Fruit fly (Drosophila melanogaster) whole organism, embryonic: ENCODE measurements around the gene Ir31a.

Experiments used
- Bgb ChIP-seq: fragments of 200-800 bp; sonication (Bioruptor generic); IDR thresholded peaks from 2 replicates; pipeline ENCODE4 v1.3.6; 2022; ENCODE audit warnings: missing biosample characterization, missing genetic modification characterization; ENCODE audit not compliant: partially characterized antibody
- Blimp-1 ChIP-seq: fragments of 200-800 bp; sonication (Bioruptor generic); optimal IDR thresholded peaks from 3 replicates; lab custom pipeline; 2018; ENCODE audit warnings: missing biosample characterization, missing genetic modification characterization, mild to moderate bottlenecking, moderate library complexity, missing genetic modification reagents
- CG10209 ChIP-seq: fragments of 200-800 bp; sonication (Bioruptor generic); optimal IDR thresholded peaks from 3 replicates; lab custom pipeline; 2017; ENCODE audit warnings: missing biosample characterization, mild to moderate bottlenecking, missing genetic modification characterization, missing genetic modification reagents
- CG11504 ChIP-seq: fragments of 200-800 bp; sonication (Bioruptor generic); optimal IDR thresholded peaks from 3 replicates; lab custom pipeline; 2019; ENCODE audit warnings: missing biosample characterization, mild to moderate bottlenecking, missing genetic modification characterization, moderate library complexity
- CG12391 ChIP-seq: fragments of 200-800 bp; sonication (Bioruptor generic); optimal IDR thresholded peaks from 3 replicates; lab custom pipeline; 2018; ENCODE audit warnings: missing biosample characterization, mild to moderate bottlenecking, missing genetic modification characterization, moderate library complexity
- CG13424 ChIP-seq: fragments of 200-800 bp; sonication (Bioruptor generic); optimal IDR thresholded peaks from 2 replicates; lab custom pipeline; 2019; ENCODE audit warnings: missing biosample characterization, mild to moderate bottlenecking, missing genetic modification characterization, moderate library complexity
- CG16815 ChIP-seq: fragments of 200-800 bp; sonication (Bioruptor generic); optimal IDR thresholded peaks from 3 replicates; lab custom pipeline; 2017; ENCODE audit warnings: missing biosample characterization, mild to moderate bottlenecking, missing genetic modification characterization
- CG17359 ChIP-seq: fragments of 200-800 bp; sonication (Bioruptor generic); optimal IDR thresholded peaks from 3 replicates; lab custom pipeline; 2018; ENCODE audit warnings: missing biosample characterization, mild to moderate bottlenecking, missing genetic modification characterization, moderate library complexity
- CG30403 ChIP-seq: fragments of 200-800 bp; sonication (Bioruptor generic); optimal IDR thresholded peaks from 3 replicates; lab custom pipeline; 2016; ENCODE audit warnings: missing biosample characterization, missing genetic modification characterization
- CG31365 ChIP-seq: fragments of 200-800 bp; sonication (Bioruptor generic); optimal IDR thresholded peaks from 2 replicates; lab custom pipeline; 2018; ENCODE audit warnings: missing biosample characterization, mild to moderate bottlenecking, missing genetic modification characterization
- CG34224 ChIP-seq: fragments of 200-800 bp; sonication (Bioruptor generic); IDR thresholded peaks from 3 replicates; pipeline ENCODE4 v1.3.6; 2022; ENCODE audit warnings: missing biosample characterization, missing genetic modification characterization; ENCODE audit not compliant: partially characterized antibody
- CG4404 ChIP-seq: fragments of 200-800 bp; sonication (Bioruptor generic); IDR thresholded peaks from 2 replicates; pipeline ENCODE4 v1.3.6; 2022; ENCODE audit warnings: missing biosample characterization, missing genetic modification characterization
- CG6683 ChIP-seq: fragments of 200-800 bp; sonication (Bioruptor generic); optimal IDR thresholded peaks from 2 replicates; lab custom pipeline; 2017; ENCODE audit warnings: missing biosample characterization, mild to moderate bottlenecking, missing genetic modification characterization, missing genetic modification reagents
- CG7271 ChIP-seq: fragments of 200-800 bp; sonication (Bioruptor generic); optimal IDR thresholded peaks from 2 replicates; lab custom pipeline; 2018; ENCODE audit warnings: missing biosample characterization, mild to moderate bottlenecking, missing genetic modification characterization, moderate library complexity
- CG7987 ChIP-seq: fragments of 200-800 bp; sonication (Bioruptor generic); optimal IDR thresholded peaks from 2 replicates; lab custom pipeline; 2018; ENCODE audit warnings: missing biosample characterization, mild to moderate bottlenecking, missing genetic modification characterization, moderate library complexity
- CG8765 ChIP-seq: fragments of 200-800 bp; sonication (Bioruptor generic); IDR thresholded peaks from 2 replicates; pipeline ENCODE4 v1.3.6; 2022; ENCODE audit warnings: missing biosample characterization, missing genetic modification characterization
- Chrac-16 ChIP-seq: fragments of 200-800 bp; sonication (Bioruptor generic); optimal IDR thresholded peaks from 3 replicates; lab custom pipeline; 2016; ENCODE audit warnings: missing biosample characterization, missing genetic modification characterization
- Dll ChIP-seq: fragments of 200-800 bp; sonication (Bioruptor generic); IDR thresholded peaks from 4 replicates; pipeline ENCODE4 v1.3.6; 2022; ENCODE audit warnings: missing biosample characterization, missing genetic modification characterization; ENCODE audit not compliant: partially characterized antibody
- Drgx ChIP-seq: fragments of 200-800 bp; sonication (Bioruptor generic); IDR thresholded peaks from 2 replicates; pipeline ENCODE4 v1.3.6; 2022; ENCODE audit warnings: missing biosample characterization, missing genetic modification characterization
- E2f2 ChIP-seq: fragments of 200-800 bp; sonication (Bioruptor generic); IDR thresholded peaks from 2 replicates; pipeline ENCODE4 v1.3.6; 2022; ENCODE audit warnings: missing biosample characterization, missing genetic modification characterization
- GATAe ChIP-seq: fragments of 200-800 bp; sonication (Bioruptor generic); conservative IDR thresholded peaks from 2 replicates; pipeline ENCODE4 v1.3.6; 2022; ENCODE audit warnings: missing biosample characterization, missing genetic modification characterization
- H2.0 ChIP-seq: fragments of 200-800 bp; sonication (Bioruptor generic); IDR thresholded peaks from 2 replicates; pipeline ENCODE4 v1.3.6; 2022; ENCODE audit warnings: missing biosample characterization, missing genetic modification characterization
- Hey ChIP-seq: fragments of 200-800 bp; sonication (Bioruptor generic); optimal IDR thresholded peaks from 3 replicates; lab custom pipeline; 2018; ENCODE audit warnings: missing biosample characterization, mild to moderate bottlenecking, missing genetic modification characterization
- Kr ChIP-seq: fragments of 200-800 bp; sonication (Bioruptor generic); optimal IDR thresholded peaks from 2 replicates; lab custom pipeline; 2017; ENCODE audit warnings: missing biosample characterization, mild to moderate bottlenecking, missing genetic modification characterization
- Mad ChIP-seq: fragments of 200-800 bp; sonication (Bioruptor generic); optimal IDR thresholded peaks from 2 replicates; lab custom pipeline; 2016; ENCODE audit warnings: missing biosample characterization, missing genetic modification characterization
- Nf-YA ChIP-seq: fragments of 200-800 bp; sonication (Bioruptor generic); IDR thresholded peaks from 2 replicates; pipeline ENCODE4 v1.3.6; 2022; ENCODE audit warnings: missing biosample characterization, missing genetic modification characterization
- Nf-YB ChIP-seq: fragments of 200-800 bp; sonication (Bioruptor generic); optimal IDR thresholded peaks from 3 replicates; lab custom pipeline; 2019; ENCODE audit warnings: missing biosample characterization, mild to moderate bottlenecking, missing genetic modification characterization, moderate library complexity
- Oaz ChIP-seq: fragments of 200-800 bp; sonication (Bioruptor generic); IDR thresholded peaks from 2 replicates; pipeline ENCODE4 v1.3.6; 2022; ENCODE audit warnings: missing biosample characterization, missing genetic modification characterization
- Sox100B ChIP-seq: fragments of 200-800 bp; sonication (Bioruptor generic); optimal IDR thresholded peaks from 3 replicates; lab custom pipeline; 2018; ENCODE audit warnings: missing biosample characterization, mild to moderate bottlenecking, missing genetic modification characterization
- bab2 ChIP-seq: fragments of 200-800 bp; sonication (Bioruptor generic); optimal IDR thresholded peaks from 2 replicates; lab custom pipeline; 2016; ENCODE audit warnings: missing biosample characterization, missing genetic modification characterization
- danr ChIP-seq: fragments of 200-800 bp; sonication (Bioruptor generic); IDR thresholded peaks from 2 replicates; pipeline ENCODE4 v1.3.6; 2022; ENCODE audit warnings: missing biosample characterization, missing genetic modification characterization
- dimm ChIP-seq: fragments of 200-800 bp; sonication (Bioruptor generic); IDR thresholded peaks from 2 replicates; pipeline ENCODE4 v1.3.6; 2022; ENCODE audit warnings: missing biosample characterization, missing genetic modification characterization
- eve ChIP-seq, 2 experiments: fragments of >200 bp; optimal IDR thresholded peaks; 2 replicates each; lab custom pipeline; 2017; ENCODE audit warnings: missing biosample characterization in 2 of 2, missing genetic modification characterization in 2 of 2
- gce ChIP-seq: fragments of 200-800 bp; sonication (Bioruptor generic); IDR thresholded peaks from 3 replicates; pipeline ENCODE4 v1.3.6; 2022; ENCODE audit warnings: missing biosample characterization, missing genetic modification characterization
- grau ChIP-seq: fragments of 200-800 bp; optimal IDR thresholded peaks from 3 replicates; lab custom pipeline; 2019; ENCODE audit warnings: missing biosample characterization, mild to moderate bottlenecking, missing genetic modification characterization, moderate library complexity
- h ChIP-seq: fragments of >200 bp; optimal IDR thresholded peaks from 2 replicates; lab custom pipeline; 2017
- klu ChIP-seq: fragments of 200-800 bp; sonication (Bioruptor generic); IDR thresholded peaks from 2 replicates; pipeline ENCODE4 v1.3.6; 2022; ENCODE audit warnings: missing biosample characterization, missing genetic modification characterization
- kni ChIP-seq: fragments of 200-800 bp; sonication (Bioruptor generic); optimal IDR thresholded peaks from 3 replicates; lab custom pipeline; 2017; ENCODE audit warnings: mild to moderate bottlenecking, missing biosample characterization, missing genetic modification reagents, missing genetic modification characterization
- nom ChIP-seq: fragments of 200-800 bp; sonication (Bioruptor generic); optimal IDR thresholded peaks from 2 replicates; lab custom pipeline; 2017; ENCODE audit warnings: missing biosample characterization, missing genetic modification characterization, mild to moderate bottlenecking, moderate library complexity, missing genetic modification reagents
- p53 ChIP-seq: fragments of 200-800 bp; sonication (Bioruptor generic); optimal IDR thresholded peaks from 2 replicates; lab custom pipeline; 2016; ENCODE audit warnings: missing biosample characterization, missing genetic modification characterization
- pita ChIP-seq: fragments of 200-800 bp; sonication (Bioruptor generic); optimal IDR thresholded peaks from 2 replicates; lab custom pipeline; 2017; ENCODE audit warnings: missing biosample characterization, mild to moderate bottlenecking, missing genetic modification characterization
- pnt ChIP-seq: fragments of 200-800 bp; sonication (Bioruptor generic); optimal IDR thresholded peaks from 3 replicates; lab custom pipeline; 2016; ENCODE audit warnings: missing biosample characterization, missing genetic modification characterization
- psq ChIP-seq: fragments of 200-800 bp; sonication (Bioruptor generic); optimal IDR thresholded peaks from 2 replicates; lab custom pipeline; 2017; ENCODE audit warnings: missing biosample characterization, missing genetic modification characterization
- row ChIP-seq: fragments of 200-800 bp; sonication (Bioruptor generic); IDR thresholded peaks from 3 replicates; pipeline ENCODE4 v1.3.6; 2022; ENCODE audit warnings: missing biosample characterization, missing genetic modification characterization
- sima ChIP-seq: fragments of 200-800 bp; sonication (Bioruptor generic); optimal IDR thresholded peaks from 2 replicates; lab custom pipeline; 2016; ENCODE audit warnings: missing biosample characterization, missing genetic modification characterization
- sob ChIP-seq: fragments of 200-800 bp; sonication (Bioruptor generic); IDR thresholded peaks from 2 replicates; pipeline ENCODE4 v1.3.6; 2022; ENCODE audit warnings: missing biosample characterization, missing genetic modification characterization
- sqz ChIP-seq: fragments of 200-800 bp; sonication (Bioruptor generic); optimal IDR thresholded peaks from 3 replicates; lab custom pipeline; 2018; ENCODE audit warnings: missing biosample characterization, mild to moderate bottlenecking, missing genetic modification characterization
- tx ChIP-seq: fragments of 200-800 bp; sonication (Bioruptor generic); optimal IDR thresholded peaks from 2 replicates; lab custom pipeline; 2016; ENCODE audit warnings: missing biosample characterization, missing genetic modification characterization
- wek ChIP-seq: fragments of 200-800 bp; sonication (Bioruptor generic); optimal IDR thresholded peaks from 3 replicates; lab custom pipeline; 2018; ENCODE audit warnings: missing biosample characterization, mild to moderate bottlenecking, missing genetic modification characterization, moderate library complexity
- zen ChIP-seq: fragments of 200-800 bp; sonication (Bioruptor generic); optimal IDR thresholded peaks from 3 replicates; lab custom pipeline; 2018; ENCODE audit warnings: missing biosample characterization, mild to moderate bottlenecking, missing genetic modification characterization, moderate library complexity

Ir31a gene

dm6 chr2L:10430802-10431476, 25.6 kb downstream of the Ir31a start, which contains the start of the genes Bug22 and TfIIB (continued):
- TF ChIP-seq pita (GFP tag; lab: Kevin White, UChicago) (no peak), GATAe (GFP tag; lab: Robert Waterston, UW) (no peak), wek (GFP tag; lab: Kevin White, UChicago) (peak; percentile 11), dimm (GFP tag; lab: Robert Waterston, UW) (no peak), CG30403 (peak; percentile 88), danr (no peak), eve (GFP tag; optimal IDR thresholded peaks at IDR 0.05; lab: Kevin White, UChicago) (no peak), klu (GFP tag; lab: Robert Waterston, UW) (no peak), Bgb (GFP tag; lab: Robert Waterston, UW) (peak; percentile 19; the same call in 1 of the 2 replicates), CG11504 (tag; lab: Kevin White, UChicago) (no peak), CG16815 (no peak), CG12391 (peak; percentile 88), E2f2 (GFP tag; lab: Robert Waterston, UW) (peak; percentile 41; the same call in 1 of the 2 replicates), sqz (GFP tag; lab: Kevin White, UChicago) (peak; percentile 76), nom (GFP tag; lab: Kevin White, UChicago) (peak; percentile 62), pnt (GFP tag; lab: Kevin White, UChicago) (peak; percentile 43), Oaz (GFP tag; lab: Robert Waterston, UW) (peak; percentile 23; the same call in 1 of the 2 replicates), Sox100B (GFP tag; lab: Kevin White, UChicago) (peak; percentile 39), CG7271 (tag; lab: Kevin White, UChicago) (peak; percentile 6), CG8765 (GFP tag; lab: Robert Waterston, UW) (no peak), CG6683 (GFP tag; lab: Kevin White, UChicago) (no peak), CG13424 (tag; lab: Kevin White, UChicago) (peak; percentile 74), Hey (tag; lab: Kevin White, UChicago) (no peak), CG7987 (GFP tag; lab: Kevin White, UChicago) (peak; percentile 25), CG4404 (GFP tag; lab: Robert Waterston, UW) (no peak), CG31365 (tag; lab: Kevin White, UChicago) (no peak), Kr (GFP tag; lab: Kevin White, UChicago) (no peak), p53 (GFP tag; lab: Kevin White, UChicago) (no peak), grau (tag; lab: Kevin White, UChicago) (peak; percentile 73), bab2 (GFP tag; lab: Kevin White, UChicago) (peak; percentile 66), Chrac-16 (GFP tag; lab: Kevin White, UChicago) (peak; percentile 72), Nf-YA (GFP tag; lab: Robert Waterston, UW) (no peak), zen (tag; lab: Kevin White, UChicago) (peak; percentile 46), sob (peak; percentile 68), CG10209 (GFP tag; lab: Kevin White, UChicago) (peak; percentile 52), Nf-YB (peak; percentile 51), kni (GFP tag; lab: Kevin White, UChicago) (no peak), CG17359 (peak; percentile 68), Blimp-1 (GFP tag; lab: Kevin White, UChicago) (no peak), Drgx (GFP tag; lab: Robert Waterston, UW) (peak; percentile 51; the same call in 1 of the 2 replicates), Mad (GFP tag; lab: Kevin White, UChicago) (peak; percentile 71), CG34224 (GFP tag; lab: Robert Waterston, UW) (0 out of 3 replicates have a peak, but pooled peaks have one; percentile 8), tx (peak; percentile 46), H2.0 (GFP tag; lab: Robert Waterston, UW) (peak; percentile 64), Dll (GFP tag; lab: Robert Waterston, UW) (peak; percentile 55; the same call in 2 of the 4 replicates), sima (no peak), psq (GFP tag; lab: Kevin White, UChicago) (peak; percentile 39), h (lab: Kevin White, UChicago) (no peak), row (GFP tag; lab: Robert Waterston, UW) (peak; percentile 91), gce (GFP tag; lab: Robert Waterston, UW) (no peak)
